Fruit fly (Drosophila melanogaster): ENCODE results near the gene CG5746.

CG5746 gene

DNA sequence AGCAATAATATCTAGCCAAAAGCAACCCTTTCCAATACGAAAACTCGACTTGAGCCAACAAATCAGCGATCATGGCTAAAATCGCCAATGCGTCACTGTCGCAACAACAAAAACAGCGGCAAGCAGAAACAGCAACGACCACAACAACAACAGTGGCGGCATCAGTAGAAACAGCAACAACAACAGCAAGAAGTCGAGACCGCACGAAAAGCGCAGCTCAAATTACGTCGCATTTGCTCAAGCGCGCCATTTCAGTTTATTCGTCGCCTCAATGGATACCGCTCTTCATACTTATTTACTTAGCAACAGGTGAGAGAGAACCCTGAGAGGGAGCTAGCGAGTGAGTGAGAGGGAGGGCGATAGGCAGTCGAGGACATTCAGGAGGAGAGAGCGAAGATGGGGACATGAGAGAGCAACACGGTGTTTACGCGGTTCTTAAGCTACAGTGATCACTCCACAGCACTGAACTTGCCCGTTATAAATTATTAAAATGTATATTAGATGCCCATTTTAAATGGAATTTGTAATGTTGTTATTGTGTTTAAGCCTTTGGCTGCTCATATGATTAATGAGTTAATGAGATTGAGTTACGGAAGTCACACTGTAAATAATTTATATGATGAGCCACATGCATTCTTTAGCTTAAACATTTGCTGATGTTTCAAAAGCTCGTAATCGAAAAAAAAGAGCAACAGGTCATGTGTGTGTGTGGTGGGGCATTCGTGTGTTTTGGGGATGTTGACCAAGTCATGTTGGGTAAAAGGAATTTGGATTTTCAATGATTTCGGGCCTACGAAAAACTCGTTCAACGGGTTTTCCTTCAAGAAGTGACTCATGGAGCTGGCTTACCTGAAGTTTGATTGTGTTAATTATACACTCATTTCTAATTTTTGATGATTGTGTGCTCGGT, 52.8 kb downstream of the CG5746 start (continued):
- TF ChIP-seq CkIIα-i1 (GFP tag; IDR thresholded peaks at IDR 0.05) (0 out of 2 replicates have a peak, but pooled peaks have one; percentile 30), CG18619 (GFP tag; optimal IDR thresholded peaks at IDR 0.05) (peak; percentile 73), odd (GFP tag; optimal IDR thresholded peaks at IDR 0.05) (peak; percentile 66), CG11560 (tag; IDR thresholded peaks at IDR 0.05) (0 out of 3 replicates have a peak, but pooled peaks have one; percentile 52), nerfin-2 (GFP tag; IDR thresholded peaks at IDR 0.05; ENCODE audit: partially characterized antibody) (no peak), knrl (GFP tag; IDR thresholded peaks at IDR 0.05; ENCODE audit: partially characterized antibody) (no peak), pho (GFP tag; optimal IDR thresholded peaks at IDR 0.05) (peak; percentile 59), CTCF (GFP tag; optimal IDR thresholded peaks at IDR 0.05) (no peak), hb (GFP tag; IDR thresholded peaks at IDR 0.05; ENCODE audit: partially characterized antibody) (no peak), Gsc (GFP tag; IDR thresholded peaks at IDR 0.05) (no peak), CG8765 (GFP tag; IDR thresholded peaks at IDR 0.05) (peak; percentile 79), lilli (GFP tag; optimal IDR thresholded peaks at IDR 0.05) (peak; percentile 86), CG14014 (GFP tag; IDR thresholded peaks at IDR 0.05) (peak; percentile 89), CG2202 (tag; optimal IDR thresholded peaks at IDR 0.05) (peak; percentile 52), gem (tag; optimal IDR thresholded peaks at IDR 0.05) (peak; percentile 87), Hand (GFP tag; optimal IDR thresholded peaks at IDR 0.05) (peak; percentile 34), CG13287 (GFP tag; IDR thresholded peaks at IDR 0.05; ENCODE audit: partially characterized antibody) (no peak), Opbp (GFP tag; IDR thresholded peaks at IDR 0.05; ENCODE audit: partially characterized antibody) (no peak), ash1 (GFP tag; optimal IDR thresholded peaks at IDR 0.05) (no peak), usp (GFP tag; optimal IDR thresholded peaks at IDR 0.05) (no peak), trem (tag; optimal IDR thresholded peaks at IDR 0.05) (peak; percentile 59), E2f1 (GFP tag; IDR thresholded peaks at IDR 0.05) (peak; percentile 79), slbo (GFP tag; IDR thresholded peaks at IDR 0.05) (peak; percentile 87), CG12219 (GFP tag; optimal IDR thresholded peaks at IDR 0.05) (peak; percentile 79), Hey (tag; optimal IDR thresholded peaks at IDR 0.05) (peak; percentile 23), CG8944 (GFP tag; optimal IDR thresholded peaks at IDR 0.05) (peak; percentile 56), Atf6 (GFP tag; IDR thresholded peaks at IDR 0.05) (peak; percentile 71), salm (tag; optimal IDR thresholded peaks at IDR 0.05) (peak; percentile 47), CG31224 (GFP tag; IDR thresholded peaks at IDR 0.05) (peak; percentile 61), CG11456 (GFP tag; IDR thresholded peaks at IDR 0.05) (peak; percentile 88), CG14860 (GFP tag; IDR thresholded peaks at IDR 0.05; ENCODE audit: partially characterized antibody) (no peak), sens-2 (GFP tag; IDR thresholded peaks at IDR 0.05) (peak; percentile 17; the same call in 1 of the 2 replicates), ranshi (GFP tag; IDR thresholded peaks at IDR 0.05) (peak; percentile 81), Scr (GFP tag; IDR thresholded peaks at IDR 0.05; ENCODE audit: partially characterized antibody) (no peak), br (optimal IDR thresholded peaks at IDR 0.05) (no peak), shn (GFP tag; optimal IDR thresholded peaks at IDR 0.05) (peak; percentile 27), az2 (GFP tag; optimal IDR thresholded peaks at IDR 0.05) (peak; percentile 75), CG16815 (GFP tag; optimal IDR thresholded peaks at IDR 0.05) (peak; percentile 78), CG31441 (GFP tag; IDR thresholded peaks at IDR 0.05) (peak; percentile 72), HLH54F (GFP tag; optimal IDR thresholded peaks at IDR 0.05) (peak; percentile 71), Oaz (GFP tag; IDR thresholded peaks at IDR 0.05) (peak; percentile 37; the same call in 1 of the 2 replicates), ro (GFP tag; IDR thresholded peaks at IDR 0.05) (peak; percentile 64), Fer1 (GFP tag; optimal IDR thresholded peaks at IDR 0.05) (peak; percentile 71), Gug (GFP tag; IDR thresholded peaks at IDR 0.05) (peak; percentile 76), slp2 (GFP tag; optimal IDR thresholded peaks at IDR 0.05) (peak; percentile 65), Ptx1 (GFP tag; IDR thresholded peaks at IDR 0.05) (peak; percentile 85), pita (GFP tag; optimal IDR thresholded peaks at IDR 0.05) (no peak), trh (GFP tag; optimal IDR thresholded peaks at IDR 0.05) (peak; percentile 6), CG10959 (GFP tag; IDR thresholded peaks at IDR 0.05) (peak; percentile 83), al (GFP tag; IDR thresholded peaks at IDR 0.05) (peak; percentile 76; the same call in 1 of the 2 replicates)
